Fruit fly (Drosophila melanogaster) whole organism, embryonic: ENCODE measurements around the gene Vm26Aa.
A peak's percentile ranks its signal among the peaks of the same experiment; 100 is the strongest.

Source experiments
- BEAF-32 ChIP-seq: fragments of 200-800 bp; sonication (Bioruptor generic); optimal IDR thresholded peaks from 3 replicates; lab custom pipeline; 2017; ENCODE audit warnings: missing biosample characterization, missing genetic modification characterization, mild to moderate bottlenecking, moderate library complexity, missing genetic modification reagents
- BtbVII ChIP-seq: fragments of 200-800 bp; sonication (Bioruptor generic); optimal IDR thresholded peaks from 3 replicates; lab custom pipeline; 2017; ENCODE audit warnings: missing biosample characterization, mild to moderate bottlenecking, missing genetic modification characterization
- CG10654 ChIP-seq: fragments of 200-800 bp; sonication (Bioruptor generic); optimal IDR thresholded peaks from 2 replicates; lab custom pipeline; 2016; ENCODE audit warnings: missing biosample characterization, missing genetic modification characterization
- CG11247 ChIP-seq: fragments of 200-800 bp; sonication (Bioruptor generic); IDR thresholded peaks from 2 replicates; pipeline ENCODE4 v1.3.6; 2022; ENCODE audit warnings: missing biosample characterization, missing genetic modification characterization
- CG12236 ChIP-seq: fragments of 200-800 bp; sonication (Bioruptor generic); optimal IDR thresholded peaks from 2 replicates; lab custom pipeline; 2016; ENCODE audit warnings: missing biosample characterization, missing genetic modification characterization
- CG12659 ChIP-seq: fragments of 200-800 bp; sonication (Bioruptor generic); optimal IDR thresholded peaks from 3 replicates; lab custom pipeline; 2017; ENCODE audit warnings: mild to moderate bottlenecking, missing biosample characterization, missing genetic modification reagents, missing genetic modification characterization
- CG13287 ChIP-seq: fragments of 200-800 bp; sonication (Bioruptor generic); IDR thresholded peaks from 2 replicates; pipeline ENCODE4 v1.3.6; 2022; ENCODE audit warnings: missing biosample characterization, missing genetic modification characterization; ENCODE audit not compliant: partially characterized antibody
- CG14014 ChIP-seq: fragments of 200-800 bp; sonication (Bioruptor generic); IDR thresholded peaks from 2 replicates; pipeline ENCODE4 v1.3.6; 2022; ENCODE audit warnings: missing biosample characterization, missing genetic modification characterization
- CG14441 ChIP-seq: fragments of 200-800 bp; sonication (Bioruptor generic); IDR thresholded peaks from 2 replicates; pipeline ENCODE4 v1.3.6; 2022; ENCODE audit warnings: missing biosample characterization, missing genetic modification characterization
- CG17361 ChIP-seq: fragments of 200-800 bp; sonication (Bioruptor generic); IDR thresholded peaks from 3 replicates; pipeline ENCODE4 v1.3.6; 2022; ENCODE audit warnings: missing biosample characterization, missing genetic modification characterization
- CG17568 ChIP-seq: fragments of 200-800 bp; sonication (Bioruptor generic); optimal IDR thresholded peaks from 2 replicates; lab custom pipeline; 2018; ENCODE audit warnings: missing biosample characterization, mild to moderate bottlenecking, missing genetic modification characterization, moderate library complexity
- CG2889 ChIP-seq: fragments of 200-800 bp; sonication (Bioruptor generic); IDR thresholded peaks from 3 replicates; pipeline ENCODE4 v1.3.6; 2022; ENCODE audit warnings: missing biosample characterization, missing genetic modification characterization
- CG30403 ChIP-seq: fragments of 200-800 bp; sonication (Bioruptor generic); optimal IDR thresholded peaks from 3 replicates; lab custom pipeline; 2016; ENCODE audit warnings: missing biosample characterization, missing genetic modification characterization
- CG3847 ChIP-seq: fragments of 200-800 bp; sonication (Bioruptor generic); IDR thresholded peaks from 2 replicates; pipeline ENCODE4 v1.3.6; 2022; ENCODE audit warnings: missing biosample characterization, missing genetic modification characterization
- CG4617 ChIP-seq: fragments of 200-800 bp; sonication (Bioruptor generic); optimal IDR thresholded peaks from 3 replicates; lab custom pipeline; 2016; ENCODE audit warnings: missing biosample characterization, missing genetic modification characterization, borderline replicate concordance
- CG6689 ChIP-seq: fragments of 200-800 bp; sonication (Bioruptor generic); IDR thresholded peaks from 2 replicates; pipeline ENCODE4 v1.3.6; 2022; ENCODE audit warnings: missing biosample characterization, missing genetic modification characterization
- CG7963 ChIP-seq: fragments of 200-800 bp; sonication (Bioruptor generic); IDR thresholded peaks from 3 replicates; pipeline ENCODE4 v1.3.6; 2022; ENCODE audit warnings: missing biosample characterization, missing genetic modification characterization; ENCODE audit not compliant: partially characterized antibody
- CG8089 ChIP-seq: fragments of 200-800 bp; sonication (Bioruptor generic); optimal IDR thresholded peaks from 3 replicates; lab custom pipeline; 2016; ENCODE audit warnings: missing biosample characterization, missing genetic modification characterization
- CG8478 ChIP-seq: fragments of >200 bp; optimal IDR thresholded peaks from 2 replicates; lab custom pipeline; 2018
- CG9727 ChIP-seq: fragments of 200-800 bp; sonication (Bioruptor generic); optimal IDR thresholded peaks from 3 replicates; lab custom pipeline; 2017; ENCODE audit warnings: missing biosample characterization, mild to moderate bottlenecking, missing genetic modification characterization
- CG9817 ChIP-seq: fragments of 200-800 bp; sonication (Bioruptor generic); optimal IDR thresholded peaks from 2 replicates; lab custom pipeline; 2018; ENCODE audit warnings: missing biosample characterization, mild to moderate bottlenecking, missing genetic modification characterization, moderate library complexity
- Fer2 ChIP-seq: fragments of 200-800 bp; sonication (Bioruptor generic); optimal IDR thresholded peaks from 2 replicates; lab custom pipeline; 2018; ENCODE audit warnings: missing biosample characterization, mild to moderate bottlenecking, missing genetic modification characterization, moderate library complexity
- GATAe ChIP-seq: fragments of 200-800 bp; sonication (Bioruptor generic); conservative IDR thresholded peaks from 2 replicates; pipeline ENCODE4 v1.3.6; 2022; ENCODE audit warnings: missing biosample characterization, missing genetic modification characterization
- HHEX ChIP-seq: fragments of 200-800 bp; sonication (Bioruptor generic); optimal IDR thresholded peaks from 3 replicates; lab custom pipeline; 2017; ENCODE audit warnings: missing biosample characterization, mild to moderate bottlenecking, missing genetic modification characterization, missing genetic modification reagents
- Side ChIP-seq: fragments of 200-800 bp; sonication (Bioruptor generic); optimal IDR thresholded peaks from 2 replicates; lab custom pipeline; 2016; ENCODE audit warnings: missing biosample characterization, missing genetic modification characterization
- Sox100B ChIP-seq: fragments of 200-800 bp; sonication (Bioruptor generic); optimal IDR thresholded peaks from 3 replicates; lab custom pipeline; 2018; ENCODE audit warnings: missing biosample characterization, mild to moderate bottlenecking, missing genetic modification characterization
- Sry-δ ChIP-seq: fragments of 200-800 bp; sonication (Bioruptor generic); optimal IDR thresholded peaks from 2 replicates; lab custom pipeline; 2016; ENCODE audit warnings: missing biosample characterization, missing genetic modification characterization
- Taf1 ChIP-seq: fragments of 200-800 bp; sonication (Bioruptor generic); IDR thresholded peaks from 2 replicates; pipeline ENCODE4 v1.3.6; 2022; ENCODE audit warnings: missing biosample characterization, missing genetic modification characterization
- ara ChIP-seq: fragments of 200-800 bp; sonication (Bioruptor generic); IDR thresholded peaks from 2 replicates; pipeline ENCODE4 v1.3.6; 2022; ENCODE audit warnings: missing biosample characterization, missing genetic modification characterization
- ci ChIP-seq: fragments of 200-800 bp; sonication (Bioruptor generic); IDR thresholded peaks from 3 replicates; pipeline ENCODE4 v1.3.6; 2022; ENCODE audit warnings: missing biosample characterization, missing genetic modification characterization
- cwo ChIP-seq: fragments of 200-800 bp; sonication (Bioruptor generic); optimal IDR thresholded peaks from 3 replicates; lab custom pipeline; 2017; ENCODE audit warnings: missing biosample characterization, missing genetic modification characterization, mild to moderate bottlenecking, moderate library complexity, missing genetic modification reagents
- fd64A ChIP-seq: fragments of 200-800 bp; sonication (Bioruptor generic); optimal IDR thresholded peaks from 3 replicates; lab custom pipeline; 2018; ENCODE audit warnings: missing biosample characterization, mild to moderate bottlenecking, missing genetic modification characterization
- fru ChIP-seq: fragments of >200 bp; optimal IDR thresholded peaks from 2 replicates; lab custom pipeline; 2017
- gro ChIP-seq: fragments of 200-800 bp; sonication (Bioruptor generic); optimal IDR thresholded peaks from 2 replicates; lab custom pipeline; 2016; ENCODE audit warnings: missing biosample characterization, missing genetic modification characterization
- inv ChIP-seq: fragments of 200-800 bp; sonication (Bioruptor generic); IDR thresholded peaks from 2 replicates; pipeline ENCODE4 v1.3.6; 2022; ENCODE audit warnings: missing biosample characterization, missing genetic modification characterization; ENCODE audit not compliant: partially characterized antibody
- lmd ChIP-seq: fragments of 200-800 bp; sonication (Bioruptor generic); IDR thresholded peaks from 2 replicates; pipeline ENCODE4 v1.3.6; 2022; ENCODE audit warnings: missing biosample characterization, missing genetic modification characterization
- lov ChIP-seq, 2 experiments: fragments of 200-800 bp in 1 of 2; fragments of >200 bp in 1 of 2; sonication (Bioruptor generic) in 1 of 2; IDR thresholded peaks in 1 of 2; optimal IDR thresholded peaks in 1 of 2; 2 replicates in 1 of 2; 3 replicates in 1 of 2; pipeline versions ENCODE4 v1.3.6 to Lab custom; 2017 to 2022; ENCODE audit warnings: missing biosample characterization in 1 of 2, missing genetic modification characterization in 1 of 2
- odd ChIP-seq: fragments of 200-800 bp; sonication (Bioruptor generic); optimal IDR thresholded peaks from 2 replicates; lab custom pipeline; 2017; ENCODE audit warnings: missing biosample characterization, mild to moderate bottlenecking, missing genetic modification characterization
- otp ChIP-seq: fragments of 200-800 bp; sonication (Bioruptor generic); IDR thresholded peaks from 3 replicates; pipeline ENCODE4, ENCODE4 v1.3.6; 2022; ENCODE audit warnings: missing biosample characterization, missing genetic modification characterization
- pfk ChIP-seq: fragments of 200-800 bp; sonication (Bioruptor generic); optimal IDR thresholded peaks from 2 replicates; lab custom pipeline; 2018; ENCODE audit warnings: missing biosample characterization, mild to moderate bottlenecking, missing genetic modification characterization, moderate library complexity
- run ChIP-seq: fragments of 200-800 bp; sonication (Bioruptor generic); optimal IDR thresholded peaks from 3 replicates; lab custom pipeline; 2018; ENCODE audit warnings: missing biosample characterization, mild to moderate bottlenecking, missing genetic modification characterization
- sd ChIP-seq: fragments of 200-800 bp; sonication (Bioruptor generic); optimal IDR thresholded peaks from 3 replicates; lab custom pipeline; 2018; ENCODE audit warnings: missing biosample characterization, mild to moderate bottlenecking, missing genetic modification characterization, moderate library complexity
- shn ChIP-seq: fragments of 200-800 bp; sonication (Bioruptor generic); optimal IDR thresholded peaks from 3 replicates; lab custom pipeline; 2016; ENCODE audit warnings: missing biosample characterization, missing genetic modification characterization
- slp2 ChIP-seq: fragments of 200-800 bp; sonication (Bioruptor generic); optimal IDR thresholded peaks from 2 replicates; lab custom pipeline; 2016; ENCODE audit warnings: missing biosample characterization, missing genetic modification characterization
- sug ChIP-seq: fragments of 200-800 bp; optimal IDR thresholded peaks from 2 replicates; lab custom pipeline; 2019; ENCODE audit warnings: missing biosample characterization, mild to moderate bottlenecking, missing genetic modification characterization, moderate library complexity
- tap ChIP-seq: fragments of 200-800 bp; optimal IDR thresholded peaks from 3 replicates; lab custom pipeline; 2019; ENCODE audit warnings: missing biosample characterization, mild to moderate bottlenecking, missing genetic modification characterization, moderate library complexity
- tx ChIP-seq: fragments of 200-800 bp; sonication (Bioruptor generic); optimal IDR thresholded peaks from 2 replicates; lab custom pipeline; 2016; ENCODE audit warnings: missing biosample characterization, missing genetic modification characterization
- vfl ChIP-seq: fragments of 200-800 bp; sonication (Bioruptor generic); optimal IDR thresholded peaks from 2 replicates; lab custom pipeline; 2016; ENCODE audit warnings: missing biosample characterization, missing genetic modification characterization
- vvl ChIP-seq: fragments of 200-800 bp; sonication (Bioruptor generic); IDR thresholded peaks from 2 replicates; pipeline ENCODE4 v1.3.6; 2022; ENCODE audit warnings: missing biosample characterization, missing genetic modification characterization
- zf30C ChIP-seq: fragments of 200-800 bp; sonication (Bioruptor generic); optimal IDR thresholded peaks from 3 replicates; lab custom pipeline; 2018; ENCODE audit warnings: missing biosample characterization, mild to moderate bottlenecking, missing genetic modification characterization
- zfh2 ChIP-seq: fragments of 200-800 bp; sonication (Bioruptor generic); optimal IDR thresholded peaks from 2 replicates; lab custom pipeline; 2016; ENCODE audit warnings: missing biosample characterization, missing genetic modification characterization

The Vm26Aa gene

dm6 chr2L:5999247-5999646 lies 39.1 kb upstream of the Vm26Aa start, which contains the start of gene Kdm5 (continued):
- TF ChIP-seq CG17361 (GFP tag; lab: Robert Waterston, UW) (no peak), fd64A (GFP tag; lab: Kevin White, UChicago) (no peak), slp2 (GFP tag; lab: Kevin White, UChicago) (no peak), Sox100B (GFP tag; lab: Kevin White, UChicago) (no peak), Side (GFP tag; lab: Kevin White, UChicago) (peak; percentile 47), CG9817 (peak; percentile 11), CG9727 (GFP tag; lab: Kevin White, UChicago) (peak; percentile 30), gro (GFP tag; lab: Kevin White, UChicago) (peak; percentile 22), cwo (GFP tag; lab: Kevin White, UChicago) (no peak), inv (GFP tag; lab: Robert Waterston, UW) (0 out of 2 replicates have a peak, but pooled peaks have one; percentile 20), pfk (no peak), CG7963 (GFP tag; lab: Robert Waterston, UW) (no peak), CG8089 (GFP tag; lab: Kevin White, UChicago) (peak; percentile 2), Fer2 (tag; lab: Kevin White, UChicago) (no peak), lov (optimal IDR thresholded peaks at IDR 0.05; lab: Kevin White, UChicago) (no peak), lov (GFP tag; IDR thresholded peaks at IDR 0.05; lab: Robert Waterston, UW) (no peak), zfh2 (peak; percentile 64), ara (GFP tag; lab: Robert Waterston, UW) (peak; percentile 47; the same call in 1 of the 2 replicates), GATAe (peak; percentile 92), HHEX (no peak), BtbVII (GFP tag; lab: Kevin White, UChicago) (no peak), CG12659 (GFP tag; lab: Kevin White, UChicago) (peak; percentile 76), CG12236 (GFP tag; lab: Kevin White, UChicago) (no peak), tap (tag; lab: Kevin White, UChicago) (no peak), CG2889 (GFP tag; lab: Robert Waterston, UW) (no peak), CG3847 (GFP tag; lab: Robert Waterston, UW) (peak; percentile 55), CG4617 (GFP tag; lab: Kevin White, UChicago) (peak; percentile 87), run (tag; lab: Kevin White, UChicago) (no peak), CG14014 (GFP tag; lab: Robert Waterston, UW) (0 out of 2 replicates have a peak, but pooled peaks have one; percentile 7), shn (GFP tag; lab: Kevin White, UChicago) (peak; percentile 45), CG13287 (peak; percentile 24; the same call in 1 of the 2 replicates), sug (tag; lab: Kevin White, UChicago) (peak; percentile 99), CG11247 (GFP tag; lab: Robert Waterston, UW) (peak; percentile 41; the same call in 1 of the 2 replicates), tx (GFP tag; lab: Kevin White, UChicago) (peak; percentile 11), odd (GFP tag; lab: Kevin White, UChicago) (no peak), BEAF-32 (GFP tag; lab: Kevin White, UChicago) (peak; percentile 43), otp (GFP tag; lab: Robert Waterston, UW) (no peak), CG8478 (lab: Kevin White, UChicago) (no peak), lmd (GFP tag; lab: Robert Waterston, UW) (peak; percentile 25; the same call in 1 of the 2 replicates), Taf1 (GFP tag; lab: Robert Waterston, UW) (no peak), CG10654 (GFP tag; lab: Kevin White, UChicago) (no peak), fru (lab: Kevin White, UChicago) (no peak), CG30403 (GFP tag; lab: Kevin White, UChicago) (peak; percentile 4), CG6689 (GFP tag; lab: Robert Waterston, UW) (0 out of 2 replicates have a peak, but pooled peaks have one; percentile 14), vfl (no peak), CG17568 (GFP tag; lab: Kevin White, UChicago) (no peak), sd (no peak), zf30C (GFP tag; lab: Kevin White, UChicago) (no peak), vvl (GFP tag; lab: Robert Waterston, UW) (peak; percentile 61), ci (peak; percentile 87), Sry-δ (GFP tag; lab: Kevin White, UChicago) (peak; percentile 37), CG14441 (GFP tag; lab: Robert Waterston, UW) (no peak)
